In genomic region chrX:16263415-16263814, dm6 we compare ENCODE assay signal across 1 fruit fly cellular context.
TF ChIP-seq lines count a peak whose summit lies in the region.

No protein-coding gene starts in this region.

TF ChIP-seq in whole organism, embryonic, 481 proteins besides CTCF, POLR2A, EP300 and RAD21 (continued from another document and continues in another):
- TF ChIP-seq CG4820 (GFP tag; optimal IDR thresholded peaks at IDR 0.05; lab: Kevin White, UChicago) (peak; percentile 82), CG10431 (GFP tag; optimal IDR thresholded peaks at IDR 0.05; lab: Kevin White, UChicago) (no peak), Nf-YC (tag; optimal IDR thresholded peaks at IDR 0.05; lab: Kevin White, UChicago) (peak; percentile 51), cwo (GFP tag; optimal IDR thresholded peaks at IDR 0.05; lab: Kevin White, UChicago) (peak; percentile 71), CG17568 (GFP tag; optimal IDR thresholded peaks at IDR 0.05; lab: Kevin White, UChicago) (no peak), CG17612 (GFP tag; IDR thresholded peaks at IDR 0.05; lab: Robert Waterston, UW) (peak; percentile 28; the same call in 1 of the 2 replicates), CG12236 (GFP tag; optimal IDR thresholded peaks at IDR 0.05; lab: Kevin White, UChicago) (peak; percentile 21), Bteb2 (GFP tag; optimal IDR thresholded peaks at IDR 0.05; lab: Kevin White, UChicago) (peak; percentile 45), Jarid2 (GFP tag; optimal IDR thresholded peaks at IDR 0.05; lab: Kevin White, UChicago) (peak; percentile 35), CG10267 (tag; optimal IDR thresholded peaks at IDR 0.05; lab: Kevin White, UChicago) (peak; percentile 78), CG18764 (GFP tag; optimal IDR thresholded peaks at IDR 0.05; lab: Kevin White, UChicago) (peak; percentile 67), Mad (GFP tag; optimal IDR thresholded peaks at IDR 0.05; lab: Kevin White, UChicago) (peak; percentile 37), mld (GFP tag; IDR thresholded peaks at IDR 0.05; lab: Robert Waterston, UW; ENCODE audit: partially characterized antibody) (no peak), Sox102F (GFP tag; optimal IDR thresholded peaks at IDR 0.05; lab: Kevin White, UChicago) (peak; percentile 78), gcm2 (GFP tag; optimal IDR thresholded peaks at IDR 0.05; lab: Kevin White, UChicago) (peak; percentile 28), gt (GFP tag; IDR thresholded peaks at IDR 0.05; lab: Robert Waterston, UW) (no peak), vfl (GFP tag; optimal IDR thresholded peaks at IDR 0.05; lab: Kevin White, UChicago) (peak; percentile 24), CG9797 (GFP tag; optimal IDR thresholded peaks at IDR 0.05; lab: Kevin White, UChicago) (no peak), C15 (GFP tag; IDR thresholded peaks at IDR 0.05; lab: Robert Waterston, UW) (0 out of 3 replicates have a peak, but pooled peaks have one; percentile 13), CG10543 (GFP tag; optimal IDR thresholded peaks at IDR 0.05; lab: Kevin White, UChicago) (peak; percentile 23), CG3407 (GFP tag; optimal IDR thresholded peaks at IDR 0.05; lab: Kevin White, UChicago) (peak; percentile 42), ab (GFP tag; optimal IDR thresholded peaks at IDR 0.05; lab: Kevin White, UChicago) (no peak), eyg (GFP tag; optimal IDR thresholded peaks at IDR 0.05; lab: Kevin White, UChicago) (no peak), Atf6 (GFP tag; IDR thresholded peaks at IDR 0.05; lab: Robert Waterston, UW) (peak; percentile 85), CG16863 (GFP tag; optimal IDR thresholded peaks at IDR 0.05; lab: Kevin White, UChicago) (peak; percentile 30), cg (GFP tag; optimal IDR thresholded peaks at IDR 0.05; lab: Kevin White, UChicago) (no peak), CG10959 (GFP tag; IDR thresholded peaks at IDR 0.05; lab: Robert Waterston, UW) (peak; percentile 80), CG10147 (GFP tag; optimal IDR thresholded peaks at IDR 0.05; lab: Kevin White, UChicago) (peak; percentile 74), crp (GFP tag; optimal IDR thresholded peaks at IDR 0.05; lab: Kevin White, UChicago) (no peak), emc (GFP tag; optimal IDR thresholded peaks at IDR 0.05; lab: Kevin White, UChicago) (peak; percentile 18), CG12104 (GFP tag; optimal IDR thresholded peaks at IDR 0.05; lab: Kevin White, UChicago) (peak; percentile 36), CG12659 (GFP tag; optimal IDR thresholded peaks at IDR 0.05; lab: Kevin White, UChicago) (peak; percentile 65), Mrtf (GFP tag; IDR thresholded peaks at IDR 0.05; lab: Robert Waterston, UW) (peak; percentile 63; the same call in 1 of the 3 replicates), da (GFP tag; optimal IDR thresholded peaks at IDR 0.05; lab: Kevin White, UChicago) (no peak), exex (tag; optimal IDR thresholded peaks at IDR 0.05; lab: Kevin White, UChicago) (peak; percentile 25), CG4730 (GFP tag; IDR thresholded peaks at IDR 0.05; lab: Robert Waterston, UW) (peak; percentile 61), CG2678 (tag; optimal IDR thresholded peaks at IDR 0.05; lab: Kevin White, UChicago) (peak; percentile 86), sqz (GFP tag; optimal IDR thresholded peaks at IDR 0.05; lab: Kevin White, UChicago) (peak; percentile 48), ssp (GFP tag; IDR thresholded peaks at IDR 0.05; lab: Robert Waterston, UW) (peak; percentile 54), D19B (GFP tag; optimal IDR thresholded peaks at IDR 0.05; lab: Kevin White, UChicago) (peak; percentile 25), CG32767 (GFP tag; IDR thresholded peaks at IDR 0.05; lab: Robert Waterston, UW) (peak; percentile 67; the same call in 1 of the 2 replicates), CG17802 (tag; optimal IDR thresholded peaks at IDR 0.05; lab: Kevin White, UChicago) (peak; percentile 43), gcm (GFP tag; optimal IDR thresholded peaks at IDR 0.05; lab: Kevin White, UChicago) (peak; percentile 63), CG17328 (GFP tag; IDR thresholded peaks at IDR 0.05; lab: Robert Waterston, UW) (peak; percentile 92), Stat92E (GFP tag; optimal IDR thresholded peaks at IDR 0.05; lab: Kevin White, UChicago) (no peak), ind (GFP tag; optimal IDR thresholded peaks at IDR 0.05; lab: Kevin White, UChicago) (peak; percentile 69), phol (tag; optimal IDR thresholded peaks at IDR 0.05; lab: Kevin White, UChicago) (peak; percentile 80), kah (GFP tag; optimal IDR thresholded peaks at IDR 0.05; lab: Kevin White, UChicago) (peak; percentile 32), toy (GFP tag; IDR thresholded peaks at IDR 0.05; lab: Robert Waterston, UW) (no peak), stwl (tag; optimal IDR thresholded peaks at IDR 0.05; lab: Kevin White, UChicago) (no peak), CG3847 (GFP tag; IDR thresholded peaks at IDR 0.05; lab: Robert Waterston, UW) (peak; percentile 70), CG11504 (tag; optimal IDR thresholded peaks at IDR 0.05; lab: Kevin White, UChicago) (peak; percentile 86), Bdp1 (GFP tag; optimal IDR thresholded peaks at IDR 0.05; lab: Kevin White, UChicago) (peak; percentile 6), gce (GFP tag; IDR thresholded peaks at IDR 0.05; lab: Robert Waterston, UW) (peak; percentile 68; the same call in 2 of the 3 replicates), ash1 (GFP tag; optimal IDR thresholded peaks at IDR 0.05; lab: Kevin White, UChicago) (no peak), CG7963 (GFP tag; IDR thresholded peaks at IDR 0.05; lab: Robert Waterston, UW; ENCODE audit: partially characterized antibody) (no peak), CG33557 (GFP tag; optimal IDR thresholded peaks at IDR 0.05; lab: Kevin White, UChicago) (peak; percentile 60), cad (GFP tag; optimal IDR thresholded peaks at IDR 0.05; lab: Kevin White, UChicago) (no peak), ap (GFP tag; IDR thresholded peaks at IDR 0.05; lab: Robert Waterston, UW) (peak; percentile 66; the same call in 1 of the 2 replicates), amos (GFP tag; IDR thresholded peaks at IDR 0.05; lab: Robert Waterston, UW; ENCODE audit: partially characterized antibody) (no peak), Mes4 (GFP tag; optimal IDR thresholded peaks at IDR 0.05; lab: Kevin White, UChicago) (peak; percentile 18), Pdp1 (GFP tag; optimal IDR thresholded peaks at IDR 0.05; lab: Kevin White, UChicago) (peak; percentile 63 to 69), Camta (GFP tag; optimal IDR thresholded peaks at IDR 0.05; lab: Kevin White, UChicago) (peak; percentile 52), pho (GFP tag; optimal IDR thresholded peaks at IDR 0.05; lab: Kevin White, UChicago) (peak; percentile 13), insv (GFP tag; optimal IDR thresholded peaks at IDR 0.05; lab: Kevin White, UChicago) (no peak), Poxn (GFP tag; IDR thresholded peaks at IDR 0.05; lab: Robert Waterston, UW) (no peak), oc (tag; optimal IDR thresholded peaks at IDR 0.05; lab: Kevin White, UChicago) (peak; percentile 74), sr (GFP tag; IDR thresholded peaks at IDR 0.05; lab: Robert Waterston, UW) (0 out of 3 replicates have a peak, but pooled peaks have one; percentile 28), Dip3 (GFP tag; optimal IDR thresholded peaks at IDR 0.05; lab: Kevin White, UChicago) (peak; percentile 28), CG15514 (GFP tag; optimal IDR thresholded peaks at IDR 0.05; lab: Kevin White, UChicago) (peak; percentile 59), Med (GFP tag; lab: Kevin White, UChicago) (peak; percentile 92), PHDP (tag; optimal IDR thresholded peaks at IDR 0.05; lab: Kevin White, UChicago) (peak; percentile 82), CG15696 (tag; optimal IDR thresholded peaks at IDR 0.05; lab: Kevin White, UChicago) (peak; percentile 67), lab (GFP tag; optimal IDR thresholded peaks at IDR 0.05; lab: Kevin White, UChicago) (peak; percentile 89), CG6813 (GFP tag; optimal IDR thresholded peaks at IDR 0.05; lab: Kevin White, UChicago) (peak; percentile 79), Dad (GFP tag; optimal IDR thresholded peaks at IDR 0.05; lab: Kevin White, UChicago) (peak; percentile 30), CG11456 (GFP tag; IDR thresholded peaks at IDR 0.05; lab: Robert Waterston, UW) (peak; percentile 70), Xbp1 (GFP tag; optimal IDR thresholded peaks at IDR 0.05; lab: Kevin White, UChicago) (peak; percentile 78), CG14710 (tag; optimal IDR thresholded peaks at IDR 0.05; lab: Kevin White, UChicago) (peak; percentile 77), Hand (GFP tag; optimal IDR thresholded peaks at IDR 0.05; lab: Kevin White, UChicago) (peak; percentile 64), CG6689 (GFP tag; IDR thresholded peaks at IDR 0.05; lab: Robert Waterston, UW) (peak; percentile 81), Drgx (GFP tag; IDR thresholded peaks at IDR 0.05; lab: Robert Waterston, UW) (peak; percentile 57), pum (GFP tag; optimal IDR thresholded peaks at IDR 0.05; lab: Kevin White, UChicago) (peak; percentile 59), ems (GFP tag; optimal IDR thresholded peaks at IDR 0.05; lab: Kevin White, UChicago) (peak; percentile 28), CG31224 (GFP tag; IDR thresholded peaks at IDR 0.05; lab: Robert Waterston, UW) (no peak), CG12391 (tag; optimal IDR thresholded peaks at IDR 0.05; lab: Kevin White, UChicago) (peak; percentile 82), Doc3 (GFP tag; IDR thresholded peaks at IDR 0.05; lab: Robert Waterston, UW; ENCODE audit: partially characterized antibody) (no peak), Hsf (GFP tag; optimal IDR thresholded peaks at IDR 0.05; lab: Kevin White, UChicago) (peak; percentile 74), Sin3A (optimal IDR thresholded peaks at IDR 0.05; lab: Kevin White, UChicago) (no peak), dmrt11E (tag; optimal IDR thresholded peaks at IDR 0.05; lab: Kevin White, UChicago) (peak; percentile 86), wor (GFP tag; IDR thresholded peaks at IDR 0.05; lab: Robert Waterston, UW) (peak; percentile 70), chm (GFP tag; IDR thresholded peaks at IDR 0.05; lab: Robert Waterston, UW) (peak; percentile 70), slp2 (GFP tag; optimal IDR thresholded peaks at IDR 0.05; lab: Kevin White, UChicago) (no peak), fd64A (GFP tag; optimal IDR thresholded peaks at IDR 0.05; lab: Kevin White, UChicago) (peak; percentile 53), Max (GFP tag; optimal IDR thresholded peaks at IDR 0.05; lab: Kevin White, UChicago) (peak; percentile 76), CG12219 (GFP tag; optimal IDR thresholded peaks at IDR 0.05; lab: Kevin White, UChicago) (peak; percentile 78), ERR (GFP tag; optimal IDR thresholded peaks at IDR 0.05; lab: Kevin White, UChicago) (no peak), NK7.1 (GFP tag; optimal IDR thresholded peaks at IDR 0.05; lab: Kevin White, UChicago) (peak; percentile 1), bab2 (GFP tag; optimal IDR thresholded peaks at IDR 0.05; lab: Kevin White, UChicago) (peak; percentile 46), CG5953 (GFP tag; IDR thresholded peaks at IDR 0.05; lab: Robert Waterston, UW) (no peak), hb (GFP tag; IDR thresholded peaks at IDR 0.05; lab: Robert Waterston, UW; ENCODE audit: partially characterized antibody) (no peak), CG6175 (GFP tag; IDR thresholded peaks at IDR 0.05; lab: Robert Waterston, UW) (no peak), CG16813 (GFP tag; IDR thresholded peaks at IDR 0.05; lab: Robert Waterston, UW; ENCODE audit: partially characterized antibody) (no peak), br (optimal IDR thresholded peaks at IDR 0.05; lab: Kevin White, UChicago) (no peak), HLH3B (GFP tag; IDR thresholded peaks at IDR 0.05; lab: Robert Waterston, UW) (peak; percentile 79), CG1602 (GFP tag; optimal IDR thresholded peaks at IDR 0.05; lab: Kevin White, UChicago) (peak; percentile 73), luna (GFP tag; optimal IDR thresholded peaks at IDR 0.05; lab: Kevin White, UChicago) (peak; percentile 26), CG13287 (GFP tag; IDR thresholded peaks at IDR 0.05; lab: Robert Waterston, UW; ENCODE audit: partially characterized antibody) (no peak), nmo (GFP tag; optimal IDR thresholded peaks at IDR 0.05; lab: Kevin White, UChicago) (peak; percentile 83), CG4707 (GFP tag; optimal IDR thresholded peaks at IDR 0.05; lab: Kevin White, UChicago) (peak; percentile 53), nerfin-1 (tag; optimal IDR thresholded peaks at IDR 0.05; lab: Kevin White, UChicago) (peak; percentile 75), ftz-f1 (GFP tag; optimal IDR thresholded peaks at IDR 0.05; lab: Kevin White, UChicago) (no peak), CG13424 (tag; optimal IDR thresholded peaks at IDR 0.05; lab: Kevin White, UChicago) (peak; percentile 82), CG7745 (tag; optimal IDR thresholded peaks at IDR 0.05; lab: Kevin White, UChicago) (no peak), pzg (GFP tag; optimal IDR thresholded peaks at IDR 0.05; lab: Kevin White, UChicago) (no peak), H15 (GFP tag; IDR thresholded peaks at IDR 0.05; lab: Robert Waterston, UW) (peak; percentile 75; the same call in 2 of the 3 replicates), Side (GFP tag; optimal IDR thresholded peaks at IDR 0.05; lab: Kevin White, UChicago) (peak; percentile 30), crol (GFP tag; IDR thresholded peaks at IDR 0.05; lab: Robert Waterston, UW) (no peak), rib (GFP tag; IDR thresholded peaks at IDR 0.05; lab: Robert Waterston, UW) (peak; percentile 30; the same call in 1 of the 2 replicates), prd (optimal IDR thresholded peaks at IDR 0.05; lab: Kevin White, UChicago) (no peak), prd (GFP tag; IDR thresholded peaks at IDR 0.05; lab: Robert Waterston, UW) (peak; percentile 89), dysf (GFP tag; IDR thresholded peaks at IDR 0.05; lab: Robert Waterston, UW) (peak; percentile 83), lbe (GFP tag; optimal IDR thresholded peaks at IDR 0.05; lab: Kevin White, UChicago) (no peak), sna (GFP tag; IDR thresholded peaks at IDR 0.05; lab: Robert Waterston, UW; ENCODE audit: partially characterized antibody) (no peak), fd96Cb (tag; optimal IDR thresholded peaks at IDR 0.05; lab: Kevin White, UChicago) (peak; percentile 78), stc (GFP tag; IDR thresholded peaks at IDR 0.05; lab: Robert Waterston, UW) (peak; percentile 68), pita (GFP tag; optimal IDR thresholded peaks at IDR 0.05; lab: Kevin White, UChicago) (no peak), tgo (GFP tag; IDR thresholded peaks at IDR 0.05; lab: Robert Waterston, UW) (peak; percentile 74), zfh2 (GFP tag; optimal IDR thresholded peaks at IDR 0.05; lab: Kevin White, UChicago) (peak; percentile 17), twi (tag; optimal IDR thresholded peaks at IDR 0.05; lab: Kevin White, UChicago) (peak; percentile 63), ttk (GFP tag; IDR thresholded peaks at IDR 0.05; lab: Robert Waterston, UW) (peak; percentile 76), row (GFP tag; IDR thresholded peaks at IDR 0.05; lab: Robert Waterston, UW) (peak; percentile 89)
